Worm (Caenorhabditis elegans) whole organism, L4 larva: ENCODE results near the gene ubc-8.

Experiments used
- F26F4.8 ChIP-seq: fragments of 200-800 bp; sonication (Bioruptor generic); conservative IDR thresholded peaks from 2 replicates; pipeline ENCODE4 v1.3.6; 2022; ENCODE audit warnings: missing genetic modification characterization, missing compliant biosample characterization
- F37D6.2 ChIP-seq: sonication (generic microtip); optimal IDR thresholded peaks from 2 replicates; lab custom pipeline; 2016; ENCODE audit warnings: mild to moderate bottlenecking, missing genetic modification characterization, missing compliant biosample characterization
- F44E2.7 ChIP-seq: fragments of 200-800 bp; sonication (Bioruptor generic); IDR thresholded peaks from 2 replicates; pipeline ENCODE4 v2.1.2; 2022; ENCODE audit warnings: missing genetic modification characterization, missing compliant biosample characterization
- T20F7.1 ChIP-seq: fragments of 200-800 bp; sonication (Bioruptor generic); optimal IDR thresholded peaks from 2 replicates; lab custom pipeline; 2018; ENCODE audit warnings: mild to moderate bottlenecking, missing genetic modification characterization, missing compliant biosample characterization
- T26A8.4 ChIP-seq: fragments of 200-800 bp; sonication (Bioruptor generic); IDR thresholded peaks from 2 replicates; pipeline ENCODE4 v1.3.6; 2022; ENCODE audit warnings: missing genetic modification characterization, missing compliant biosample characterization
- Y48G9A.11 ChIP-seq: fragments of 200-800 bp; sonication (Bioruptor generic); IDR thresholded peaks from 2 replicates; pipeline ENCODE4 v1.3.6; 2022; ENCODE audit warnings: missing genetic modification reagents, missing genetic modification characterization, missing compliant biosample characterization
- ZK546.5 ChIP-seq, 2 experiments: sonication (generic microtip); optimal IDR thresholded peaks; 2 replicates each; lab custom pipeline; 2017; ENCODE audit warnings: missing biosample characterization in 2 of 2, missing genetic modification characterization in 2 of 2
- aha-1 ChIP-seq: fragments of 150-350 bp; peaks from one replicate; lab custom pipeline; 2014; ENCODE audit warnings: missing biosample characterization, missing genetic modification characterization
- aly-2 ChIP-seq: sonication (generic microtip); optimal IDR thresholded peaks from 2 replicates; lab custom pipeline; 2018; ENCODE audit warnings: missing biosample characterization, missing genetic modification characterization
- ama-1 ChIP-seq: fragments of 150-350 bp; optimal IDR thresholded peaks from 2 replicates; lab custom pipeline; 2014; ENCODE audit warnings: inconsistent platforms, mixed read lengths
- ceh-28 ChIP-seq: fragments of 150-350 bp; optimal IDR thresholded peaks from 2 replicates; lab custom pipeline; 2014; ENCODE audit warnings: missing biosample characterization, missing genetic modification reagents, missing genetic modification characterization
- ceh-32 ChIP-seq: sonication (generic microtip); optimal IDR thresholded peaks from 2 replicates; lab custom pipeline; 2016; ENCODE audit warnings: mild to moderate bottlenecking, missing genetic modification characterization, missing compliant biosample characterization; ENCODE audit not compliant: poor library complexity
- ceh-44 ChIP-seq: fragments of 200-800 bp; sonication (Bioruptor generic); IDR thresholded peaks from 2 replicates; pipeline ENCODE4 v1.3.6; 2022; ENCODE audit warnings: missing genetic modification reagents, missing genetic modification characterization, missing compliant biosample characterization
- ctbp-1 ChIP-seq: fragments of 200-800 bp; sonication (Bioruptor generic); IDR thresholded peaks from 2 replicates; pipeline ENCODE4 v1.3.6; 2022; ENCODE audit warnings: missing genetic modification reagents, missing genetic modification characterization, missing compliant biosample characterization
- daf-19 ChIP-seq: fragments of 200-800 bp; sonication (Bioruptor generic); conservative IDR thresholded peaks from 2 replicates; pipeline ENCODE4 v1.3.6; 2022; ENCODE audit warnings: missing genetic modification characterization, missing compliant biosample characterization
- daf-8 ChIP-seq: fragments of 200-800 bp; sonication (Bioruptor generic); IDR thresholded peaks from 2 replicates; pipeline ENCODE4 v1.3.6; 2022; ENCODE audit warnings: missing genetic modification characterization, missing compliant biosample characterization
- dmd-9 ChIP-seq: fragments of 200-800 bp; sonication (Bioruptor generic); IDR thresholded peaks from 2 replicates; pipeline ENCODE4 v1.3.6; 2022; ENCODE audit warnings: missing genetic modification reagents, missing genetic modification characterization, missing compliant biosample characterization
- egl-27 ChIP-seq: sonication (generic microtip); optimal IDR thresholded peaks from 3 replicates; lab custom pipeline; 2017; ENCODE audit warnings: missing biosample characterization, missing genetic modification reagents, missing genetic modification characterization
- egl-43 ChIP-seq: fragments of 200-800 bp; sonication (Bioruptor generic); IDR thresholded peaks from 2 replicates; pipeline ENCODE4 v1.3.6; 2022; ENCODE audit warnings: missing genetic modification reagents, missing genetic modification characterization, missing compliant biosample characterization
- hif-1 ChIP-seq, 2 experiments: sonication (generic microtip); optimal IDR thresholded peaks; 2 replicates each; lab custom pipeline; 2016 to 2017; ENCODE audit warnings: missing compliant biosample characterization in 2 of 2, missing genetic modification characterization in 2 of 2, missing genetic modification reagents in 2 of 2, missing genotype in 2 of 2, mild to moderate bottlenecking in 1 of 2
- hlh-30 ChIP-seq: sonication (generic microtip); optimal IDR thresholded peaks from 2 replicates; lab custom pipeline; 2017; ENCODE audit warnings: antibody characterized with exemption, mild to moderate bottlenecking, missing genetic modification characterization, missing compliant biosample characterization; ENCODE audit not compliant: insufficient read depth
- hmg-1.1 ChIP-seq: fragments of 200-800 bp; sonication (Bioruptor generic); IDR thresholded peaks from 2 replicates; pipeline ENCODE4 v1.3.6; 2022; ENCODE audit warnings: missing genetic modification reagents, missing genetic modification characterization, missing compliant biosample characterization
- jun-1 ChIP-seq: fragments of 150-350 bp; optimal IDR thresholded peaks from 2 replicates; lab custom pipeline; 2014; ENCODE audit warnings: missing biosample characterization, missing genetic modification reagents, missing genetic modification characterization
- lin-1 ChIP-seq: fragments of 200-800 bp; sonication (Bioruptor generic); IDR thresholded peaks from 2 replicates; pipeline ENCODE4 v1.3.6; 2022; ENCODE audit warnings: missing genetic modification reagents, missing genetic modification characterization, missing compliant biosample characterization
- lin-13 ChIP-seq: fragments of 150-350 bp; optimal IDR thresholded peaks from 2 replicates; lab custom pipeline; 2014; ENCODE audit warnings: missing biosample characterization, missing genetic modification reagents, missing genetic modification characterization
- lin-29 ChIP-seq: fragments of 200-800 bp; sonication (Bioruptor generic); IDR thresholded peaks from 2 replicates; pipeline ENCODE4 v1.3.6; 2022; ENCODE audit warnings: missing genetic modification reagents, missing genetic modification characterization, missing compliant biosample characterization
- lin-38 ChIP-seq: fragments of 200-800 bp; sonication (Bioruptor generic); IDR thresholded peaks from 2 replicates; pipeline ENCODE4 v1.3.6; 2022; ENCODE audit warnings: missing genetic modification reagents, missing genetic modification characterization, missing compliant biosample characterization
- lin-39 ChIP-seq: fragments of 150-350 bp; optimal IDR thresholded peaks from 2 replicates; lab custom pipeline; 2014; ENCODE audit warnings: missing biosample characterization, missing genetic modification reagents, missing genetic modification characterization
- madf-5 ChIP-seq, 2 experiments: fragments of 200-800 bp; sonication (Bioruptor generic); IDR thresholded peaks; 2 replicates each; pipeline ENCODE4 v1.3.6; 2022; ENCODE audit warnings: missing compliant biosample characterization in 2 of 2, missing genetic modification characterization in 2 of 2
- madf-9 ChIP-seq: fragments of 200-800 bp; sonication (Bioruptor generic); conservative IDR thresholded peaks from 2 replicates; pipeline ENCODE4 v1.3.6; 2022; ENCODE audit warnings: missing genetic modification reagents, missing genetic modification characterization, missing compliant biosample characterization
- mxl-2 ChIP-seq: fragments of 200-800 bp; sonication (Bioruptor generic); conservative IDR thresholded peaks from 2 replicates; pipeline ENCODE4 v1.3.6; 2022; ENCODE audit warnings: missing genetic modification reagents, missing genetic modification characterization, missing compliant biosample characterization
- mxl-3 ChIP-seq: fragments of 200-800 bp; sonication (Bioruptor generic); optimal IDR thresholded peaks from 2 replicates; lab custom pipeline; 2018; ENCODE audit warnings: mild to moderate bottlenecking, missing genetic modification characterization, missing compliant biosample characterization
- nhr-10 ChIP-seq: fragments of 150-350 bp; optimal IDR thresholded peaks from 2 replicates; lab custom pipeline; 2014; ENCODE audit warnings: missing biosample characterization, missing genetic modification characterization
- nhr-11 ChIP-seq: fragments of 150-350 bp; optimal IDR thresholded peaks from 2 replicates; lab custom pipeline; 2014; ENCODE audit warnings: missing biosample characterization, missing genetic modification characterization
- nhr-111 ChIP-seq: fragments of 200-800 bp; sonication (Bioruptor generic); optimal IDR thresholded peaks from 2 replicates; lab custom pipeline; 2018; ENCODE audit warnings: mild to moderate bottlenecking, missing genetic modification characterization, missing compliant biosample characterization
- nhr-41 ChIP-seq: fragments of 200-800 bp; sonication (Bioruptor generic); IDR thresholded peaks from 2 replicates; pipeline ENCODE4 v1.3.6; 2022; ENCODE audit warnings: missing genetic modification reagents, missing genetic modification characterization, missing compliant biosample characterization
- nhr-42 ChIP-seq: fragments of 200-800 bp; sonication (Bioruptor generic); IDR thresholded peaks from 2 replicates; pipeline ENCODE4 v1.3.6; 2022; ENCODE audit warnings: missing genetic modification characterization, missing compliant biosample characterization
- nhr-48 ChIP-seq: sonication (generic microtip); optimal IDR thresholded peaks from 2 replicates; lab custom pipeline; 2016; ENCODE audit warnings: mild to moderate bottlenecking, missing genetic modification characterization, missing compliant biosample characterization
- nhr-76 ChIP-seq: fragments of 150-350 bp; optimal IDR thresholded peaks from 2 replicates; lab custom pipeline; 2014; ENCODE audit warnings: missing biosample characterization, missing genetic modification characterization
- nhr-77 ChIP-seq: fragments of 150-350 bp; optimal IDR thresholded peaks from 2 replicates; lab custom pipeline; 2014; ENCODE audit warnings: missing biosample characterization, missing genetic modification characterization
- php-3 ChIP-seq: fragments of 200-800 bp; sonication (Bioruptor generic); IDR thresholded peaks from 2 replicates; pipeline ENCODE4 v1.3.6; 2022; ENCODE audit warnings: missing genetic modification reagents, missing genetic modification characterization, missing compliant biosample characterization
- rbr-2 ChIP-seq: sonication (generic microtip); optimal IDR thresholded peaks from 2 replicates; lab custom pipeline; 2016; ENCODE audit warnings: missing genotype, missing genetic modification characterization, missing compliant biosample characterization
- sdz-12 ChIP-seq: fragments of 200-800 bp; sonication (Bioruptor generic); optimal IDR thresholded peaks from 2 replicates; lab custom pipeline; 2018; ENCODE audit warnings: mild to moderate bottlenecking, missing genetic modification characterization, missing compliant biosample characterization
- set-16 ChIP-seq: fragments of 200-800 bp; sonication (Bioruptor generic); IDR thresholded peaks from 2 replicates; pipeline ENCODE4 v1.3.6; 2022; ENCODE audit warnings: missing genetic modification reagents, missing genetic modification characterization, missing compliant biosample characterization
- spr-3 ChIP-seq: fragments of 200-800 bp; sonication (Bioruptor generic); optimal IDR thresholded peaks from 2 replicates; lab custom pipeline; 2018; ENCODE audit warnings: mild to moderate bottlenecking, missing genetic modification characterization, missing compliant biosample characterization
- tag-97 ChIP-seq: fragments of 200-800 bp; sonication (Bioruptor generic); IDR thresholded peaks from 2 replicates; pipeline ENCODE4 v1.3.6; 2022; ENCODE audit warnings: missing genetic modification characterization, missing compliant biosample characterization
- tra-1 ChIP-seq: fragments of 200-800 bp; sonication (Bioruptor generic); IDR thresholded peaks from 2 replicates; pipeline ENCODE4 v1.3.6; 2022; ENCODE audit warnings: missing genetic modification reagents, missing genetic modification characterization, missing compliant biosample characterization
- unc-130 ChIP-seq: sonication (generic microtip); optimal IDR thresholded peaks from 2 replicates; lab custom pipeline; 2016; ENCODE audit warnings: missing genetic modification reagents, missing genetic modification characterization, missing compliant biosample characterization
- unc-39 ChIP-seq: sonication (generic microtip); optimal IDR thresholded peaks from 2 replicates; lab custom pipeline; 2017; ENCODE audit warnings: missing biosample characterization, missing genetic modification characterization
- zag-1 ChIP-seq: fragments of 150-350 bp; optimal IDR thresholded peaks from 2 replicates; lab custom pipeline; 2014; ENCODE audit warnings: missing biosample characterization, missing genetic modification characterization
- zip-2 ChIP-seq: fragments of 150-350 bp; optimal IDR thresholded peaks from 2 replicates; lab custom pipeline; 2014; ENCODE audit warnings: missing biosample characterization, missing genetic modification characterization
- ztf-7 ChIP-seq: fragments of 150-350 bp; optimal IDR thresholded peaks from 2 replicates; lab custom pipeline; 2014; ENCODE audit warnings: missing biosample characterization, missing genetic modification characterization

The ubc-8 gene

ce11 chrIV:2657307-2657706, 49.7 kb downstream of the ubc-8 start:
- TF ChIP-seq T26A8.4 (GFP tag; lab: Robert Waterston, UW) (0 out of 2 replicates have a peak, but pooled peaks have one; percentile 12), nhr-11 (tag; lab: Kevin White, UChicago) (no peak), mxl-2 (GFP tag; lab: Robert Waterston, UW) (0 out of 2 replicates have a peak, but pooled peaks have one; percentile 16), spr-3 (GFP tag; lab: Kevin White, UChicago) (peak; percentile 14), ceh-28 (tag; lab: Kevin White, UChicago) (no peak), T20F7.1 (GFP tag; lab: Kevin White, UChicago) (no peak), F44E2.7 (peak; percentile 90; the same call in 1 of the 2 replicates), nhr-42 (GFP tag; lab: Robert Waterston, UW) (0 out of 2 replicates have a peak, but pooled peaks have one; percentile 36), tag-97 (no peak), nhr-48 (tag; lab: Kevin White, UChicago) (no peak), rbr-2 (tag; lab: Kevin White, UChicago) (no peak), ztf-7 (tag; lab: Kevin White, UChicago) (no peak), hlh-30 (no peak), madf-9 (GFP tag; lab: Robert Waterston, UW) (peak; percentile 63; the same call in 1 of the 2 replicates), aha-1 (tag; lab: Kevin White, UChicago) (peak; percentile 96), dmd-9 (GFP tag; lab: Robert Waterston, UW) (no peak), lin-1 (peak; percentile 46; the same call in 1 of the 2 replicates), hif-1 (tag; optimal IDR thresholded peaks at IDR 0.05; lab: Kevin White, UChicago) (no peak), zag-1 (tag; lab: Kevin White, UChicago) (no peak), mxl-3 (GFP tag; lab: Kevin White, UChicago) (no peak), aly-2 (tag; lab: Kevin White, UChicago) (no peak), daf-8 (0 out of 2 replicates have a peak, but pooled peaks have one; percentile 47), daf-19 (GFP tag; lab: Robert Waterston, UW) (peak; percentile 80), nhr-111 (GFP tag; lab: Kevin White, UChicago) (no peak), nhr-10 (tag; lab: Kevin White, UChicago) (no peak), egl-27 (tag; lab: Kevin White, UChicago) (no peak), jun-1 (tag; lab: Kevin White, UChicago) (no peak), php-3 (0 out of 2 replicates have a peak, but pooled peaks have one; percentile 36), ceh-32 (no peak), Y48G9A.11 (GFP tag; lab: Robert Waterston, UW) (peak; percentile 82), nhr-77 (no peak), unc-130 (GFP tag; lab: Kevin White, UChicago) (peak; percentile 31), lin-13 (GFP tag; lab: Kevin White, UChicago) (peak; percentile 49), hmg-1.1 (GFP tag; lab: Robert Waterston, UW) (peak; percentile 44; the same call in 1 of the 2 replicates), ama-1 (no peak), ctbp-1 (peak; percentile 65), lin-38 (GFP tag; lab: Robert Waterston, UW) (peak; percentile 80), ceh-44 (GFP tag; lab: Robert Waterston, UW) (peak; percentile 30; the same call in 1 of the 2 replicates), F37D6.2 (tag; lab: Kevin White, UChicago) (no peak), sdz-12 (GFP tag; lab: Kevin White, UChicago) (no peak), lin-39 (tag; lab: Kevin White, UChicago) (no peak), F26F4.8 (GFP tag; lab: Robert Waterston, UW) (peak; percentile 83), egl-43 (GFP tag; lab: Robert Waterston, UW) (peak; percentile 79), zip-2 (tag; lab: Kevin White, UChicago) (no peak), ZK546.5 (tag; optimal IDR thresholded peaks at IDR 0.05; lab: Kevin White, UChicago) (no peak), lin-29 (GFP tag; lab: Robert Waterston, UW) (no peak), set-16 (GFP tag; lab: Robert Waterston, UW) (no peak), unc-39 (tag; lab: Kevin White, UChicago) (no peak), madf-5 (GFP tag; IDR thresholded peaks at IDR 0.05; lab: Robert Waterston, UW) (peak in 1 of 2 experiments; percentile 64; a peak in 1 of 4 replicates), nhr-76 (tag; lab: Kevin White, UChicago) (no peak), tra-1 (GFP tag; lab: Robert Waterston, UW) (peak; percentile 33; the same call in 1 of the 2 replicates), nhr-41 (GFP tag; lab: Robert Waterston, UW) (0 out of 2 replicates have a peak, but pooled peaks have one; percentile 69)
